Fruit fly (Drosophila melanogaster) whole organism, embryonic: ENCODE data around the gene Kdm2.

Experiments used
- Antp ChIP-seq: fragments of 200-800 bp; sonication (Bioruptor generic); optimal IDR thresholded peaks from 3 replicates; lab custom pipeline; 2016; ENCODE audit warnings: missing biosample characterization, missing genetic modification characterization
- CG11093 ChIP-seq: fragments of 200-800 bp; sonication (Bioruptor generic); IDR thresholded peaks from 3 replicates; pipeline ENCODE4 v1.3.6; 2022; ENCODE audit warnings: missing biosample characterization, missing genetic modification characterization
- CG12236 ChIP-seq: fragments of 200-800 bp; sonication (Bioruptor generic); optimal IDR thresholded peaks from 2 replicates; lab custom pipeline; 2016; ENCODE audit warnings: missing biosample characterization, missing genetic modification characterization
- CG13296 ChIP-seq: fragments of 200-800 bp; sonication (Bioruptor generic); optimal IDR thresholded peaks from 3 replicates; lab custom pipeline; 2018; ENCODE audit warnings: missing biosample characterization, mild to moderate bottlenecking, missing genetic modification characterization
- CG15601 ChIP-seq: fragments of 200-800 bp; sonication (Bioruptor generic); optimal IDR thresholded peaks from 3 replicates; lab custom pipeline; 2019; ENCODE audit warnings: missing biosample characterization, mild to moderate bottlenecking, missing genetic modification characterization, moderate library complexity
- CG1602 ChIP-seq: fragments of 200-800 bp; sonication (Bioruptor generic); optimal IDR thresholded peaks from 3 replicates; lab custom pipeline; 2016; ENCODE audit warnings: missing biosample characterization, missing genetic modification characterization
- CG16779 ChIP-seq: fragments of 200-800 bp; sonication (Bioruptor generic); IDR thresholded peaks from 2 replicates; pipeline ENCODE4 v1.3.6; 2022; ENCODE audit warnings: missing biosample characterization, missing genetic modification characterization
- CG2712 ChIP-seq: fragments of 200-800 bp; optimal IDR thresholded peaks from 3 replicates; lab custom pipeline; 2019; ENCODE audit warnings: missing biosample characterization, mild to moderate bottlenecking, missing genetic modification characterization, moderate library complexity
- CG34376 ChIP-seq: fragments of 200-800 bp; sonication (Bioruptor generic); optimal IDR thresholded peaks from 2 replicates; lab custom pipeline; 2018; ENCODE audit warnings: missing biosample characterization, mild to moderate bottlenecking, missing genetic modification characterization
- CG43689 ChIP-seq: fragments of 200-800 bp; sonication (Bioruptor generic); IDR thresholded peaks from 2 replicates; pipeline ENCODE4 v1.3.6; 2022; ENCODE audit warnings: missing biosample characterization, missing genetic modification characterization
- CG5953 ChIP-seq: fragments of 200-800 bp; sonication (Bioruptor generic); IDR thresholded peaks from 2 replicates; pipeline ENCODE4 v1.3.6; 2022; ENCODE audit warnings: missing biosample characterization, missing genetic modification characterization
- CG6683 ChIP-seq: fragments of 200-800 bp; sonication (Bioruptor generic); optimal IDR thresholded peaks from 2 replicates; lab custom pipeline; 2017; ENCODE audit warnings: missing biosample characterization, mild to moderate bottlenecking, missing genetic modification characterization, missing genetic modification reagents
- CG6813 ChIP-seq: fragments of 200-800 bp; sonication (Bioruptor generic); optimal IDR thresholded peaks from 2 replicates; lab custom pipeline; 2017; ENCODE audit warnings: missing biosample characterization, missing genetic modification characterization, mild to moderate bottlenecking, moderate library complexity, missing genetic modification reagents
- CG6854 ChIP-seq: fragments of 200-800 bp; sonication (Bioruptor generic); optimal IDR thresholded peaks from 3 replicates; lab custom pipeline; 2017; ENCODE audit warnings: missing biosample characterization, mild to moderate bottlenecking, missing genetic modification characterization
- CG7372 ChIP-seq: fragments of 200-800 bp; sonication (Bioruptor generic); IDR thresholded peaks from 2 replicates; pipeline ENCODE4 v1.3.6; 2022; ENCODE audit warnings: missing biosample characterization, missing genetic modification characterization
- CG9817 ChIP-seq: fragments of 200-800 bp; sonication (Bioruptor generic); optimal IDR thresholded peaks from 2 replicates; lab custom pipeline; 2018; ENCODE audit warnings: missing biosample characterization, mild to moderate bottlenecking, missing genetic modification characterization, moderate library complexity
- CTCF ChIP-seq: fragments of 200-800 bp; sonication (Bioruptor generic); optimal IDR thresholded peaks from 2 replicates; lab custom pipeline; 2017; ENCODE audit warnings: missing biosample characterization, mild to moderate bottlenecking, missing genetic modification characterization, moderate library complexity
- CoRest ChIP-seq: fragments of 200-800 bp; sonication (Bioruptor generic); optimal IDR thresholded peaks from 3 replicates; lab custom pipeline; 2018; ENCODE audit warnings: missing biosample characterization, mild to moderate bottlenecking, missing genetic modification characterization, moderate library complexity
- Deaf1 ChIP-seq: fragments of 200-800 bp; optimal IDR thresholded peaks from 3 replicates; lab custom pipeline; 2019; ENCODE audit warnings: missing biosample characterization, mild to moderate bottlenecking, missing genetic modification characterization, moderate library complexity
- Dll ChIP-seq: fragments of 200-800 bp; sonication (Bioruptor generic); IDR thresholded peaks from 4 replicates; pipeline ENCODE4 v1.3.6; 2022; ENCODE audit warnings: missing biosample characterization, missing genetic modification characterization; ENCODE audit not compliant: partially characterized antibody
- Dp ChIP-seq: fragments of 200-800 bp; sonication (Bioruptor generic); optimal IDR thresholded peaks from 2 replicates; lab custom pipeline; 2018; ENCODE audit warnings: missing biosample characterization, mild to moderate bottlenecking, missing genetic modification characterization, moderate library complexity
- Eip74EF ChIP-seq, 2 experiments: fragments of 200-800 bp in 1 of 2; fragments of >200 bp in 1 of 2; sonication (Bioruptor generic) in 1 of 2; optimal IDR thresholded peaks; 2 replicates each; lab custom pipeline; 2017 to 2019; ENCODE audit warnings: missing biosample characterization in 2 of 2, missing genetic modification characterization in 2 of 2, mild to moderate bottlenecking in 1 of 2, moderate library complexity in 1 of 2
- Ets65A ChIP-seq: fragments of 200-800 bp; sonication (Bioruptor generic); peaks from one replicate; lab custom pipeline; 2016; ENCODE audit warnings: missing biosample characterization, missing genetic modification characterization
- Fer3 ChIP-seq: fragments of 200-800 bp; sonication (Bioruptor generic); optimal IDR thresholded peaks from 2 replicates; lab custom pipeline; 2018; ENCODE audit warnings: missing biosample characterization, mild to moderate bottlenecking, missing genetic modification characterization, moderate library complexity
- Hmx ChIP-seq: fragments of 200-800 bp; sonication (Bioruptor generic); optimal IDR thresholded peaks from 2 replicates; lab custom pipeline; 2016; ENCODE audit warnings: missing biosample characterization, missing genetic modification characterization
- MTF-1 ChIP-seq: fragments of 200-800 bp; sonication (Bioruptor generic); optimal IDR thresholded peaks from 2 replicates; lab custom pipeline; 2018; ENCODE audit warnings: missing biosample characterization, mild to moderate bottlenecking, missing genetic modification characterization, borderline replicate concordance
- Myb ChIP-seq: fragments of 200-800 bp; sonication (Bioruptor generic); optimal IDR thresholded peaks from 2 replicates; lab custom pipeline; 2016; ENCODE audit warnings: missing biosample characterization, missing genetic modification characterization
- NC2β ChIP-seq: fragments of 200-800 bp; sonication (Bioruptor generic); optimal IDR thresholded peaks from 2 replicates; lab custom pipeline; 2016; ENCODE audit warnings: missing biosample characterization, missing genetic modification characterization
- Nf-YB ChIP-seq: fragments of 200-800 bp; sonication (Bioruptor generic); optimal IDR thresholded peaks from 3 replicates; lab custom pipeline; 2019; ENCODE audit warnings: missing biosample characterization, mild to moderate bottlenecking, missing genetic modification characterization, moderate library complexity
- Nf-YC ChIP-seq: fragments of 200-800 bp; optimal IDR thresholded peaks from 3 replicates; lab custom pipeline; 2019; ENCODE audit warnings: missing biosample characterization, mild to moderate bottlenecking, missing genetic modification characterization, moderate library complexity
- Rfx ChIP-seq: fragments of 200-800 bp; sonication (Bioruptor generic); IDR thresholded peaks from 2 replicates; pipeline ENCODE4 v1.3.6; 2022; ENCODE audit warnings: missing biosample characterization, missing genetic modification characterization
- Side ChIP-seq: fragments of 200-800 bp; sonication (Bioruptor generic); optimal IDR thresholded peaks from 2 replicates; lab custom pipeline; 2016; ENCODE audit warnings: missing biosample characterization, missing genetic modification characterization
- TFAM ChIP-seq: fragments of 200-800 bp; sonication (Bioruptor generic); optimal IDR thresholded peaks from 2 replicates; lab custom pipeline; 2017; ENCODE audit warnings: missing biosample characterization, missing genetic modification characterization, inconsistent platforms
- YL-1 ChIP-seq: fragments of 200-800 bp; sonication (Bioruptor generic); optimal IDR thresholded peaks from 3 replicates; lab custom pipeline; 2017; ENCODE audit warnings: missing biosample characterization, mild to moderate bottlenecking, missing genetic modification characterization
- ab ChIP-seq: fragments of 200-800 bp; sonication (Bioruptor generic); optimal IDR thresholded peaks from 2 replicates; lab custom pipeline; 2016; ENCODE audit warnings: missing biosample characterization, missing genetic modification characterization
- cad ChIP-seq: fragments of >200 bp; optimal IDR thresholded peaks from 2 replicates; lab custom pipeline; 2017; ENCODE audit warnings: missing biosample characterization, missing genetic modification characterization
- caup ChIP-seq: fragments of 200-800 bp; sonication (Bioruptor generic); optimal IDR thresholded peaks from 3 replicates; lab custom pipeline; 2017; ENCODE audit warnings: missing biosample characterization, mild to moderate bottlenecking, missing genetic modification characterization, moderate library complexity; ENCODE audit not compliant: severe bottlenecking
- cg ChIP-seq: fragments of 200-800 bp; sonication (Bioruptor generic); optimal IDR thresholded peaks from 3 replicates; lab custom pipeline; 2019; ENCODE audit warnings: missing biosample characterization, mild to moderate bottlenecking, missing genetic modification characterization, moderate library complexity
- dmrt11E ChIP-seq: fragments of 200-800 bp; sonication (Bioruptor generic); optimal IDR thresholded peaks from 3 replicates; lab custom pipeline; 2018; ENCODE audit warnings: missing biosample characterization, mild to moderate bottlenecking, missing genetic modification characterization, moderate library complexity
- fu2 ChIP-seq: fragments of 200-800 bp; sonication (Bioruptor generic); optimal IDR thresholded peaks from 2 replicates; lab custom pipeline; 2016; ENCODE audit warnings: missing biosample characterization, missing genetic modification characterization
- gcm2 ChIP-seq: fragments of 200-800 bp; sonication (Bioruptor generic); optimal IDR thresholded peaks from 2 replicates; lab custom pipeline; 2016; ENCODE audit warnings: missing biosample characterization, missing genetic modification characterization
- lov ChIP-seq, 2 experiments: fragments of 200-800 bp in 1 of 2; fragments of >200 bp in 1 of 2; sonication (Bioruptor generic) in 1 of 2; IDR thresholded peaks in 1 of 2; optimal IDR thresholded peaks in 1 of 2; 2 replicates in 1 of 2; 3 replicates in 1 of 2; pipeline versions ENCODE4 v1.3.6 to Lab custom; 2017 to 2022; ENCODE audit warnings: missing biosample characterization in 1 of 2, missing genetic modification characterization in 1 of 2
- mld ChIP-seq: fragments of 200-800 bp; sonication (Bioruptor generic); IDR thresholded peaks from 3 replicates; pipeline ENCODE4 v1.3.6; 2022; ENCODE audit warnings: missing biosample characterization, missing genetic modification characterization; ENCODE audit not compliant: partially characterized antibody
- onecut ChIP-seq: fragments of 200-800 bp; sonication (Bioruptor generic); IDR thresholded peaks from 2 replicates; pipeline ENCODE4 v1.3.6; 2022; ENCODE audit warnings: missing biosample characterization, missing genetic modification characterization
- row ChIP-seq: fragments of 200-800 bp; sonication (Bioruptor generic); IDR thresholded peaks from 3 replicates; pipeline ENCODE4 v1.3.6; 2022; ENCODE audit warnings: missing biosample characterization, missing genetic modification characterization
- run ChIP-seq: fragments of 200-800 bp; sonication (Bioruptor generic); optimal IDR thresholded peaks from 3 replicates; lab custom pipeline; 2018; ENCODE audit warnings: missing biosample characterization, mild to moderate bottlenecking, missing genetic modification characterization
- shn ChIP-seq: fragments of 200-800 bp; sonication (Bioruptor generic); optimal IDR thresholded peaks from 3 replicates; lab custom pipeline; 2016; ENCODE audit warnings: missing biosample characterization, missing genetic modification characterization
- tin ChIP-seq: fragments of 200-800 bp; sonication (Bioruptor generic); optimal IDR thresholded peaks from 3 replicates; lab custom pipeline; 2016; ENCODE audit warnings: missing biosample characterization, missing genetic modification characterization
- unc-4 ChIP-seq: fragments of 200-800 bp; sonication (Bioruptor generic); IDR thresholded peaks from 2 replicates; pipeline ENCODE4 v1.3.6; 2022; ENCODE audit warnings: missing biosample characterization, missing genetic modification characterization; ENCODE audit not compliant: partially characterized antibody

Gene Kdm2

DNA sequence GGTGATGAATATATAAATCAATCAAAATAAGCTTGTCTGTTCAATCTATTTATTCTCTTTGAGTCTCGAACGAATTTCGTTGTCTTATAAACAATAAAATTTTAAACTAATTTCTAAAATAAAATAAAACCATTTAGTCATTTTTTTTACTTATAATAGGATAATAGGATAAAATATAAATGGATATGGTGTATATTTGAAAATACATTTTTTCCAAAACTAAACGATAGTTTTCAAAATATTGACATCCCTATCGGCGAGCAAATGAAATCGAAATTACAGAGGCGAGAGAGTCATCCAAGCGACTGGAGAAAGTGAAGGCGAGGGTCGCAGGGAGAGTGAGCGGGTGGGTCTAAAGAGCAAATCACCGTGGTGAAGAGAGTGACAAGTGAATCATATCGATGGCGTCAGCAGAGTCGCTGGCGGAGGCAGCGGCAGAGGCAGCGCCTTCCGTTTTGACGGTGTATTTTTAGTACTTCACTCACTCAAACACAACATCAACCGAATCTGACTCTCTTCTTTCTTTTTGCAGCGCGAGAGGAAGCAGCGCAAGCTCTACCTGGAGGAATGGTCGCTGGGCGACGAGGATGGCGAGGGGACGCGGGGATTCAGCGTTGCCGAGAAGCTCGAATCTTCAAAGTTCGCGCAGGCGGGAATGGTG is 5.2 kb downstream of the Kdm2 start (continued):
- TF ChIP-seq tin (GFP tag; lab: Kevin White, UChicago) (peak; percentile 92), caup (GFP tag; lab: Kevin White, UChicago) (peak; percentile 97), CG1602 (GFP tag; lab: Kevin White, UChicago) (peak; percentile 92), Fer3 (tag; lab: Kevin White, UChicago) (peak; percentile 98), CG13296 (GFP tag; lab: Kevin White, UChicago) (peak; percentile 99), MTF-1 (GFP tag; lab: Kevin White, UChicago) (peak; percentile 90), Dp (GFP tag; lab: Kevin White, UChicago) (peak; percentile 5), Myb (GFP tag; lab: Kevin White, UChicago) (peak; percentile 47), fu2 (GFP tag; lab: Kevin White, UChicago) (peak; percentile 4), Nf-YC (tag; lab: Kevin White, UChicago) (peak; percentile 95), Antp (GFP tag; lab: Kevin White, UChicago) (peak; percentile 41), onecut (GFP tag; lab: Robert Waterston, UW) (peak; percentile 88), CG5953 (no peak), cg (GFP tag; lab: Kevin White, UChicago) (peak; percentile 42), cad (GFP tag; lab: Kevin White, UChicago) (no peak), TFAM (GFP tag; lab: Kevin White, UChicago) (peak; percentile 60), CG2712 (tag; lab: Kevin White, UChicago) (peak; percentile 100), CTCF (GFP tag; lab: Kevin White, UChicago) (peak; percentile 63), YL-1 (peak; percentile 95), dmrt11E (tag; lab: Kevin White, UChicago) (peak; percentile 98), CG12236 (GFP tag; lab: Kevin White, UChicago) (peak; percentile 24), Side (GFP tag; lab: Kevin White, UChicago) (peak; percentile 66), CG34376 (GFP tag; lab: Kevin White, UChicago) (peak; percentile 95), CG15601 (tag; lab: Kevin White, UChicago) (peak; percentile 98), ab (GFP tag; lab: Kevin White, UChicago) (no peak), Nf-YB (GFP tag; lab: Kevin White, UChicago) (peak; percentile 92), Rfx (GFP tag; lab: Robert Waterston, UW) (no peak), CG6813 (GFP tag; lab: Kevin White, UChicago) (peak; percentile 95), gcm2 (GFP tag; lab: Kevin White, UChicago) (no peak), CG6854 (peak; percentile 98), Eip74EF (GFP tag; optimal IDR thresholded peaks at IDR 0.05; lab: Kevin White, UChicago) (peak in 1 of 2 experiments; percentile 99), unc-4 (no peak), NC2β (GFP tag; lab: Kevin White, UChicago) (peak; percentile 21), Deaf1 (tag; lab: Kevin White, UChicago) (peak; percentile 90), CG7372 (GFP tag; lab: Robert Waterston, UW) (no peak), Dll (GFP tag; lab: Robert Waterston, UW) (no peak), CG11093 (GFP tag; lab: Robert Waterston, UW) (peak; percentile 85), shn (GFP tag; lab: Kevin White, UChicago) (no peak), lov (optimal IDR thresholded peaks at IDR 0.05; lab: Kevin White, UChicago) (no peak), lov (GFP tag; IDR thresholded peaks at IDR 0.05; lab: Robert Waterston, UW) (no peak), CG6683 (GFP tag; lab: Kevin White, UChicago) (peak; percentile 98), row (GFP tag; lab: Robert Waterston, UW) (no peak), CG9817 (peak; percentile 97), CoRest (tag; lab: Kevin White, UChicago) (peak; percentile 99), CG43689 (GFP tag; lab: Robert Waterston, UW) (no peak), Ets65A (GFP tag; lab: Kevin White, UChicago) (peak; percentile 95), mld (GFP tag; lab: Robert Waterston, UW) (no peak), Hmx (GFP tag; lab: Kevin White, UChicago) (peak; percentile 63), CG16779 (GFP tag; lab: Robert Waterston, UW) (no peak), run (tag; lab: Kevin White, UChicago) (peak; percentile 98)
